Fruit fly (Drosophila melanogaster) whole organism, embryonic: ENCODE results near the gene uif.

Experiments
- Bgb ChIP-seq: fragments of 200-800 bp; sonication (Bioruptor generic); IDR thresholded peaks from 2 replicates; pipeline ENCODE4 v1.3.6; 2022; ENCODE audit warnings: missing biosample characterization, missing genetic modification characterization; ENCODE audit not compliant: partially characterized antibody
- CG12155 ChIP-seq: fragments of 200-800 bp; sonication (Bioruptor generic); optimal IDR thresholded peaks from 3 replicates; lab custom pipeline; 2016; ENCODE audit warnings: missing biosample characterization, missing genetic modification characterization
- CG12391 ChIP-seq: fragments of 200-800 bp; sonication (Bioruptor generic); optimal IDR thresholded peaks from 3 replicates; lab custom pipeline; 2018; ENCODE audit warnings: missing biosample characterization, mild to moderate bottlenecking, missing genetic modification characterization, moderate library complexity
- CG13894 ChIP-seq: fragments of 200-800 bp; sonication (Bioruptor generic); optimal IDR thresholded peaks from 3 replicates; lab custom pipeline; 2018; ENCODE audit warnings: missing biosample characterization, mild to moderate bottlenecking, missing genetic modification characterization, moderate library complexity
- CG16815 ChIP-seq: fragments of 200-800 bp; sonication (Bioruptor generic); optimal IDR thresholded peaks from 3 replicates; lab custom pipeline; 2017; ENCODE audit warnings: missing biosample characterization, mild to moderate bottlenecking, missing genetic modification characterization
- CG17328 ChIP-seq: fragments of 200-800 bp; sonication (Bioruptor generic); IDR thresholded peaks from 2 replicates; pipeline ENCODE4 v1.3.6; 2022; ENCODE audit warnings: missing biosample characterization, missing genetic modification characterization
- CG17359 ChIP-seq: fragments of 200-800 bp; sonication (Bioruptor generic); optimal IDR thresholded peaks from 3 replicates; lab custom pipeline; 2018; ENCODE audit warnings: missing biosample characterization, mild to moderate bottlenecking, missing genetic modification characterization, moderate library complexity
- CG2120 ChIP-seq: fragments of 200-800 bp; sonication (Bioruptor generic); optimal IDR thresholded peaks from 3 replicates; lab custom pipeline; 2016; ENCODE audit warnings: missing biosample characterization, missing genetic modification characterization
- CG2712 ChIP-seq: fragments of 200-800 bp; optimal IDR thresholded peaks from 3 replicates; lab custom pipeline; 2019; ENCODE audit warnings: missing biosample characterization, mild to moderate bottlenecking, missing genetic modification characterization, moderate library complexity
- CG34376 ChIP-seq: fragments of 200-800 bp; sonication (Bioruptor generic); optimal IDR thresholded peaks from 2 replicates; lab custom pipeline; 2018; ENCODE audit warnings: missing biosample characterization, mild to moderate bottlenecking, missing genetic modification characterization
- CG5245 ChIP-seq: fragments of 200-800 bp; sonication (Bioruptor generic); optimal IDR thresholded peaks from 3 replicates; lab custom pipeline; 2016; ENCODE audit warnings: missing biosample characterization, missing genetic modification characterization
- CG6175 ChIP-seq: fragments of 200-800 bp; sonication (Bioruptor generic); IDR thresholded peaks from 3 replicates; pipeline ENCODE4 v1.3.6; 2022; ENCODE audit warnings: missing biosample characterization, missing genetic modification characterization
- CG8359 ChIP-seq: fragments of 200-800 bp; sonication (Bioruptor generic); optimal IDR thresholded peaks from 2 replicates; lab custom pipeline; 2017; ENCODE audit warnings: missing biosample characterization, mild to moderate bottlenecking, missing genetic modification characterization, borderline replicate concordance
- CG8924 ChIP-seq: fragments of 200-800 bp; optimal IDR thresholded peaks from 3 replicates; lab custom pipeline; 2019; ENCODE audit warnings: missing biosample characterization, mild to moderate bottlenecking, missing genetic modification characterization, moderate library complexity
- CTCF ChIP-seq: fragments of 200-800 bp; sonication (Bioruptor generic); optimal IDR thresholded peaks from 2 replicates; lab custom pipeline; 2017; ENCODE audit warnings: missing biosample characterization, mild to moderate bottlenecking, missing genetic modification characterization, moderate library complexity
- D19B ChIP-seq: fragments of 200-800 bp; sonication (Bioruptor generic); optimal IDR thresholded peaks from 2 replicates; lab custom pipeline; 2017; ENCODE audit warnings: missing biosample characterization, mild to moderate bottlenecking, missing genetic modification characterization
- Dfd ChIP-seq, 2 experiments: fragments of >200 bp; optimal IDR thresholded peaks; 2 replicates each; lab custom pipeline; 2017; ENCODE audit warnings: missing biosample characterization in 2 of 2, missing genetic modification characterization in 2 of 2
- Drgx ChIP-seq: fragments of 200-800 bp; sonication (Bioruptor generic); IDR thresholded peaks from 2 replicates; pipeline ENCODE4 v1.3.6; 2022; ENCODE audit warnings: missing biosample characterization, missing genetic modification characterization
- E2f2 ChIP-seq: fragments of 200-800 bp; sonication (Bioruptor generic); IDR thresholded peaks from 2 replicates; pipeline ENCODE4 v1.3.6; 2022; ENCODE audit warnings: missing biosample characterization, missing genetic modification characterization
- HLH54F ChIP-seq: fragments of 200-800 bp; sonication (Bioruptor generic); optimal IDR thresholded peaks from 3 replicates; lab custom pipeline; 2016; ENCODE audit warnings: missing biosample characterization, missing genetic modification characterization
- Med ChIP-seq: fragments of 200-800 bp; sonication (Bioruptor generic); peaks from one replicate; lab custom pipeline; 2016; ENCODE audit warnings: missing biosample characterization, missing genetic modification characterization, mild to moderate bottlenecking, inconsistent platforms, moderate library complexity
- Myb ChIP-seq: fragments of 200-800 bp; sonication (Bioruptor generic); optimal IDR thresholded peaks from 2 replicates; lab custom pipeline; 2016; ENCODE audit warnings: missing biosample characterization, missing genetic modification characterization
- Nf-YA ChIP-seq: fragments of 200-800 bp; sonication (Bioruptor generic); IDR thresholded peaks from 2 replicates; pipeline ENCODE4 v1.3.6; 2022; ENCODE audit warnings: missing biosample characterization, missing genetic modification characterization
- NfI ChIP-seq: fragments of 200-800 bp; sonication (Bioruptor generic); optimal IDR thresholded peaks from 3 replicates; lab custom pipeline; 2018; ENCODE audit warnings: missing biosample characterization, mild to moderate bottlenecking, missing genetic modification characterization, moderate library complexity
- Oaz ChIP-seq: fragments of 200-800 bp; sonication (Bioruptor generic); IDR thresholded peaks from 2 replicates; pipeline ENCODE4 v1.3.6; 2022; ENCODE audit warnings: missing biosample characterization, missing genetic modification characterization
- Opbp ChIP-seq: fragments of 200-800 bp; sonication (Bioruptor generic); IDR thresholded peaks from 3 replicates; pipeline ENCODE4 v1.3.6; 2022; ENCODE audit warnings: missing biosample characterization, missing genetic modification characterization; ENCODE audit not compliant: partially characterized antibody
- Optix ChIP-seq: fragments of 200-800 bp; sonication (Bioruptor generic); IDR thresholded peaks from 3 replicates; pipeline ENCODE4 v1.3.6; 2022; ENCODE audit warnings: missing biosample characterization, missing genetic modification characterization
- ato ChIP-seq: fragments of 200-800 bp; sonication (Bioruptor generic); IDR thresholded peaks from 2 replicates; pipeline ENCODE4 v1.3.6; 2022; ENCODE audit warnings: missing biosample characterization, missing genetic modification characterization; ENCODE audit not compliant: partially characterized antibody
- bab2 ChIP-seq: fragments of 200-800 bp; sonication (Bioruptor generic); optimal IDR thresholded peaks from 2 replicates; lab custom pipeline; 2016; ENCODE audit warnings: missing biosample characterization, missing genetic modification characterization
- bsh ChIP-seq, 2 experiments: fragments of 200-800 bp; sonication (Bioruptor generic); optimal IDR thresholded peaks; 2 replicates each; lab custom pipeline; 2017 to 2018; ENCODE audit warnings: mild to moderate bottlenecking in 2 of 2, missing biosample characterization in 2 of 2, missing genetic modification characterization in 2 of 2, moderate library complexity in 1 of 2
- chn ChIP-seq: fragments of 200-800 bp; sonication (Bioruptor generic); optimal IDR thresholded peaks from 2 replicates; lab custom pipeline; 2016; ENCODE audit warnings: missing biosample characterization, missing genetic modification characterization
- corto ChIP-seq: fragments of 200-800 bp; sonication (Bioruptor generic); optimal IDR thresholded peaks from 2 replicates; lab custom pipeline; 2016; ENCODE audit warnings: missing biosample characterization, mild to moderate bottlenecking, missing genetic modification characterization, moderate library complexity
- dmrt99B ChIP-seq: fragments of 200-800 bp; sonication (Bioruptor generic); optimal IDR thresholded peaks from 2 replicates; lab custom pipeline; 2018; ENCODE audit warnings: missing biosample characterization, mild to moderate bottlenecking, missing genetic modification characterization, moderate library complexity
- ems ChIP-seq: fragments of 200-800 bp; sonication (Bioruptor generic); optimal IDR thresholded peaks from 3 replicates; lab custom pipeline; 2016; ENCODE audit warnings: missing biosample characterization, missing genetic modification characterization
- grau ChIP-seq: fragments of 200-800 bp; optimal IDR thresholded peaks from 3 replicates; lab custom pipeline; 2019; ENCODE audit warnings: missing biosample characterization, mild to moderate bottlenecking, missing genetic modification characterization, moderate library complexity
- gsb ChIP-seq: fragments of 200-800 bp; sonication (Bioruptor generic); IDR thresholded peaks from 2 replicates; pipeline ENCODE4 v1.3.6; 2022; ENCODE audit warnings: missing biosample characterization, missing genetic modification characterization
- her ChIP-seq: fragments of 200-800 bp; sonication (Bioruptor generic); optimal IDR thresholded peaks from 2 replicates; lab custom pipeline; 2016; ENCODE audit warnings: missing biosample characterization, missing genetic modification characterization
- ind ChIP-seq: fragments of 200-800 bp; sonication (Bioruptor generic); optimal IDR thresholded peaks from 3 replicates; lab custom pipeline; 2016; ENCODE audit warnings: missing biosample characterization, missing genetic modification characterization
- jigr1 ChIP-seq: fragments of 200-800 bp; sonication (Bioruptor generic); IDR thresholded peaks from 3 replicates; pipeline ENCODE4 v1.3.6; 2022; ENCODE audit warnings: missing biosample characterization, missing genetic modification characterization
- mirr ChIP-seq: fragments of 200-800 bp; sonication (Bioruptor generic); optimal IDR thresholded peaks from 3 replicates; lab custom pipeline; 2018; ENCODE audit warnings: missing biosample characterization, mild to moderate bottlenecking, missing genetic modification characterization
- nerfin-2 ChIP-seq: fragments of 200-800 bp; sonication (Bioruptor generic); IDR thresholded peaks from 2 replicates; pipeline ENCODE4 v1.3.6; 2022; ENCODE audit warnings: missing biosample characterization, missing genetic modification characterization; ENCODE audit not compliant: partially characterized antibody
- otp ChIP-seq: fragments of 200-800 bp; sonication (Bioruptor generic); IDR thresholded peaks from 3 replicates; pipeline ENCODE4, ENCODE4 v1.3.6; 2022; ENCODE audit warnings: missing biosample characterization, missing genetic modification characterization
- phol ChIP-seq: fragments of 200-800 bp; sonication (Bioruptor generic); optimal IDR thresholded peaks from 3 replicates; lab custom pipeline; 2018; ENCODE audit warnings: missing biosample characterization, mild to moderate bottlenecking, missing genetic modification characterization, moderate library complexity
- repo ChIP-seq: fragments of 200-800 bp; sonication (Bioruptor generic); optimal IDR thresholded peaks from 2 replicates; lab custom pipeline; 2016; ENCODE audit warnings: missing biosample characterization, missing genetic modification characterization
- slou ChIP-seq: fragments of 200-800 bp; sonication (Bioruptor generic); optimal IDR thresholded peaks from 3 replicates; lab custom pipeline; 2016; ENCODE audit warnings: missing biosample characterization, missing genetic modification characterization
- sug ChIP-seq: fragments of 200-800 bp; optimal IDR thresholded peaks from 2 replicates; lab custom pipeline; 2019; ENCODE audit warnings: missing biosample characterization, mild to moderate bottlenecking, missing genetic modification characterization, moderate library complexity
- tx ChIP-seq: fragments of 200-800 bp; sonication (Bioruptor generic); optimal IDR thresholded peaks from 2 replicates; lab custom pipeline; 2016; ENCODE audit warnings: missing biosample characterization, missing genetic modification characterization
- wdn ChIP-seq: fragments of 200-800 bp; sonication (Bioruptor generic); IDR thresholded peaks from 2 replicates; pipeline ENCODE4 v1.3.6; 2022; ENCODE audit warnings: missing biosample characterization, missing genetic modification characterization
- zfh2 ChIP-seq: fragments of 200-800 bp; sonication (Bioruptor generic); optimal IDR thresholded peaks from 2 replicates; lab custom pipeline; 2016; ENCODE audit warnings: missing biosample characterization, missing genetic modification characterization

uif gene

DNA sequence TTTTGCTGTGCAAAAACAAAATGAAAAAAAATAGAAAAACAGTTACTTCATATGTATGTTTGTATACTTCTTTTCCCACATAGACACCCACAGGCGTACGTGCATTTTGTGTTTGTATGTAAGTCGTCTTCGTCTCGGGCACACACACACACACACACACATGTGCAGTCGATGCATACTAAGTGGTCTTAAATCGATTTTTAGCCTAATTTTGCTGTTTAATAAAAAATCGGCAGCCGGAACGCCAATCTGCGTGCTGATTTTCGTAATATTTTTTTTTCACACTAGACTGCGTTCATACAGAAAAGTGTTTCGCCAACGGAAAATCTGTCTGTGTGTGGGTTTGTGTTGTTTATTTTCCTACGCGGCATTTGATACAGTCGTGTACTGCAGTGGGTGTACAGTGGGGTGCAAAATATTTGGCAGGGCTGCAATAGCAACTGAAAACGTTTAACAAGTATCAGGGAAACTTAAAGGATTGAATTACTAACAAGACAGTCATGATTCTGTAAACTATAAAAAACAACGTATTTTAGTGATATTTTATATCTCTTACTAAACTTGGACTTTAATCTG lies 23.0 kb upstream of the uif start (continued):
- TF ChIP-seq corto (GFP tag; lab: Kevin White, UChicago) (no peak), dmrt99B (no peak), HLH54F (GFP tag; lab: Kevin White, UChicago) (peak; percentile 18), Bgb (GFP tag; lab: Robert Waterston, UW) (peak; percentile 19; the same call in 1 of the 2 replicates), CG8924 (tag; lab: Kevin White, UChicago) (no peak), D19B (GFP tag; lab: Kevin White, UChicago) (no peak), grau (peak; percentile 6)

DNA sequence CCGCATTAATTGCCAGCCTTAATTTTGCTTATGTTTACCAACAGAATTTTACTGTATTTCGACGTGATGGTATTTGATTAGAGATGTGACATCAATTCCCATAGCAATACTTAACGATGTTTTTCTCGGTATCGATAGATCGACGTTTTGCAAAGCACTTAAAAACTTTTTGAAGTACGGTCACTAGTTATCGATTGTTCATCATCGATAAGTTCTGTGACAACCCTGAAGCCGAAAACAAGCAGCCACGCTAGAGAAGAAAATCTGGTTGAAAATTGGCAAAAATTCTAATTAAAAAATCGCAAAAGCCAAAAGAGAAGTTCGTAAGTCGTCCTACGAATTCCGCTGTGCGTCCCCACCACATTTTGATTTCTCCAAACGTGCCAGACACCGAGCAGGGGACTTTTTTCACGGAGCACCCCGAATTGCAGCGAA lies 22.4 kb upstream of the uif start, which contains the start of the genes Rab30 and Caper:
Rab30 (minus strand) TSS at position 90 of the 435 bp plus-strand sequence.
Caper (plus strand) TSS at position 205 of the 435 bp plus-strand sequence.
- TF ChIP-seq zfh2 (GFP tag; lab: Kevin White, UChicago) (peak; percentile 77), Bgb (GFP tag; lab: Robert Waterston, UW) (peak; percentile 99), Drgx (no peak), nerfin-2 (GFP tag; lab: Robert Waterston, UW) (peak; percentile 97), gsb (GFP tag; lab: Robert Waterston, UW) (no peak), mirr (GFP tag; lab: Kevin White, UChicago) (peak; percentile 45), chn (GFP tag; lab: Kevin White, UChicago) (peak; percentile 71), CG6175 (GFP tag; lab: Robert Waterston, UW) (no peak), jigr1 (GFP tag; lab: Robert Waterston, UW) (no peak), otp (GFP tag; lab: Robert Waterston, UW) (peak; percentile 37; the same call in 1 of the 3 replicates), CG12391 (peak; percentile 65), CTCF (GFP tag; lab: Kevin White, UChicago) (peak; percentile 42), slou (no peak), Myb (GFP tag; lab: Kevin White, UChicago) (peak; percentile 75), repo (GFP tag; lab: Kevin White, UChicago) (peak; percentile 62), CG34376 (peak; percentile 22), ems (GFP tag; lab: Kevin White, UChicago) (peak; percentile 54), bsh (GFP tag; optimal IDR thresholded peaks at IDR 0.05; lab: Kevin White, UChicago) (peak in 1 of 2 experiments; percentile 43), NfI (peak; percentile 47), Optix (GFP tag; lab: Robert Waterston, UW) (no peak), HLH54F (GFP tag; lab: Kevin White, UChicago) (peak; percentile 75), ind (GFP tag; lab: Kevin White, UChicago) (peak; percentile 42), CG5245 (GFP tag; lab: Kevin White, UChicago) (peak; percentile 13), sug (tag; lab: Kevin White, UChicago) (peak; percentile 67), CG8359 (GFP tag; lab: Kevin White, UChicago) (no peak), CG17359 (tag; lab: Kevin White, UChicago) (peak; percentile 43), bab2 (GFP tag; lab: Kevin White, UChicago) (peak; percentile 61), Opbp (GFP tag; lab: Robert Waterston, UW) (peak; percentile 99), Dfd (GFP tag; optimal IDR thresholded peaks at IDR 0.05; lab: Kevin White, UChicago) (no peak), CG2712 (peak; percentile 61), Oaz (GFP tag; lab: Robert Waterston, UW) (no peak), CG16815 (no peak), Med (GFP tag; lab: Kevin White, UChicago) (peak; percentile 95), CG13894 (tag; lab: Kevin White, UChicago) (peak; percentile 70), CG2120 (GFP tag; lab: Kevin White, UChicago) (peak; percentile 80), wdn (GFP tag; lab: Robert Waterston, UW) (no peak), CG12155 (peak; percentile 56), Nf-YA (no peak), CG17328 (GFP tag; lab: Robert Waterston, UW) (peak; percentile 11; the same call in 1 of the 2 replicates), her (GFP tag; lab: Kevin White, UChicago) (peak; percentile 68), E2f2 (GFP tag; lab: Robert Waterston, UW) (peak; percentile 55), ato (GFP tag; lab: Robert Waterston, UW) (peak; percentile 98), tx (peak; percentile 49), phol (tag; lab: Kevin White, UChicago) (peak; percentile 67)
